Worm (Caenorhabditis elegans) whole organism, L4 larva: ENCODE data around the gene ZK353.4.

ENCODE experiments used
- D1046.2 ChIP-seq: fragments of 200-800 bp; sonication (Bioruptor generic); IDR thresholded peaks from 2 replicates; pipeline ENCODE4 v1.3.6; 2022; ENCODE audit warnings: missing genetic modification characterization, missing compliant biosample characterization
- R02D3.7 ChIP-seq: fragments of 150-350 bp; sonication (generic microtip); optimal IDR thresholded peaks from 3 replicates; lab custom pipeline; 2014; ENCODE audit warnings: missing biosample characterization, missing genetic modification characterization
- ZK337.2 ChIP-seq: fragments of 200-800 bp; sonication (Bioruptor generic); IDR thresholded peaks from 2 replicates; pipeline ENCODE4 v1.3.6; 2022; ENCODE audit warnings: missing genetic modification reagents, missing genetic modification characterization, missing compliant biosample characterization
- aha-1 ChIP-seq: fragments of 150-350 bp; peaks from one replicate; lab custom pipeline; 2014; ENCODE audit warnings: missing biosample characterization, missing genetic modification characterization
- aly-2 ChIP-seq: sonication (generic microtip); optimal IDR thresholded peaks from 2 replicates; lab custom pipeline; 2018; ENCODE audit warnings: missing biosample characterization, missing genetic modification characterization
- attf-4 ChIP-seq: sonication (generic microtip); optimal IDR thresholded peaks from 3 replicates; lab custom pipeline; 2017; ENCODE audit warnings: missing biosample characterization, missing genetic modification characterization
- ctbp-1 ChIP-seq: fragments of 200-800 bp; sonication (Bioruptor generic); IDR thresholded peaks from 2 replicates; pipeline ENCODE4 v1.3.6; 2022; ENCODE audit warnings: missing genetic modification reagents, missing genetic modification characterization, missing compliant biosample characterization
- daf-12 ChIP-seq: fragments of 150-350 bp; optimal IDR thresholded peaks from 2 replicates; lab custom pipeline; 2014; ENCODE audit warnings: missing biosample characterization, missing genetic modification reagents, missing genetic modification characterization
- daf-16 ChIP-seq, 3 experiments: sonication (generic microtip); optimal IDR thresholded peaks; 2 replicates each; lab custom pipeline; 2016 to 2017; ENCODE audit warnings: missing genetic modification characterization in 3 of 3, missing genetic modification reagents in 3 of 3, mild to moderate bottlenecking in 2 of 3, missing compliant biosample characterization in 2 of 3, missing biosample characterization in 1 of 3, moderate library complexity in 1 of 3
- daf-8 ChIP-seq: fragments of 200-800 bp; sonication (Bioruptor generic); IDR thresholded peaks from 2 replicates; pipeline ENCODE4 v1.3.6; 2022; ENCODE audit warnings: missing genetic modification characterization, missing compliant biosample characterization
- dmd-6 ChIP-seq: fragments of 200-800 bp; sonication (Bioruptor generic); IDR thresholded peaks from 2 replicates; pipeline ENCODE4 v1.3.6; 2022; ENCODE audit warnings: missing genetic modification reagents, missing genetic modification characterization, missing compliant biosample characterization
- dmd-9 ChIP-seq: fragments of 200-800 bp; sonication (Bioruptor generic); IDR thresholded peaks from 2 replicates; pipeline ENCODE4 v1.3.6; 2022; ENCODE audit warnings: missing genetic modification reagents, missing genetic modification characterization, missing compliant biosample characterization
- fos-1 ChIP-seq: fragments of 150-350 bp; optimal IDR thresholded peaks from 2 replicates; lab custom pipeline; 2014; ENCODE audit warnings: missing biosample characterization, missing genetic modification characterization
- gei-8 ChIP-seq: fragments of 200-800 bp; sonication (Bioruptor generic); optimal IDR thresholded peaks from 2 replicates; lab custom pipeline; 2018; ENCODE audit warnings: mild to moderate bottlenecking, missing genetic modification characterization, missing compliant biosample characterization
- hmg-1.1 ChIP-seq: fragments of 200-800 bp; sonication (Bioruptor generic); IDR thresholded peaks from 2 replicates; pipeline ENCODE4 v1.3.6; 2022; ENCODE audit warnings: missing genetic modification reagents, missing genetic modification characterization, missing compliant biosample characterization
- lin-15B ChIP-seq: fragments of 150-350 bp; sonication (generic microtip); optimal IDR thresholded peaks from 3 replicates; lab custom pipeline; 2014; ENCODE audit warnings: missing biosample characterization, missing genetic modification characterization
- lin-29 ChIP-seq: fragments of 200-800 bp; sonication (Bioruptor generic); IDR thresholded peaks from 2 replicates; pipeline ENCODE4 v1.3.6; 2022; ENCODE audit warnings: missing genetic modification reagents, missing genetic modification characterization, missing compliant biosample characterization
- lsy-2 ChIP-seq, 2 experiments: fragments of 150-350 bp in 1 of 2; sonication (generic microtip) in 1 of 2; optimal IDR thresholded peaks; 2 replicates each; lab custom pipeline; 2014 to 2017; ENCODE audit warnings: missing biosample characterization in 2 of 2, missing genetic modification characterization in 2 of 2
- mes-2 ChIP-seq: sonication (generic microtip); optimal IDR thresholded peaks from 2 replicates; lab custom pipeline; 2016; ENCODE audit warnings: missing genotype, mild to moderate bottlenecking, missing genetic modification characterization, missing compliant biosample characterization; ENCODE audit not compliant: poor library complexity, severe bottlenecking
- mxl-2 ChIP-seq: fragments of 200-800 bp; sonication (Bioruptor generic); conservative IDR thresholded peaks from 2 replicates; pipeline ENCODE4 v1.3.6; 2022; ENCODE audit warnings: missing genetic modification reagents, missing genetic modification characterization, missing compliant biosample characterization
- mxl-3 ChIP-seq: fragments of 200-800 bp; sonication (Bioruptor generic); optimal IDR thresholded peaks from 2 replicates; lab custom pipeline; 2018; ENCODE audit warnings: mild to moderate bottlenecking, missing genetic modification characterization, missing compliant biosample characterization
- nhr-28 ChIP-seq: fragments of 150-350 bp; optimal IDR thresholded peaks from 2 replicates; lab custom pipeline; 2014; ENCODE audit warnings: missing biosample characterization, missing genetic modification characterization
- nhr-41 ChIP-seq: fragments of 200-800 bp; sonication (Bioruptor generic); IDR thresholded peaks from 2 replicates; pipeline ENCODE4 v1.3.6; 2022; ENCODE audit warnings: missing genetic modification reagents, missing genetic modification characterization, missing compliant biosample characterization
- nhr-48 ChIP-seq: sonication (generic microtip); optimal IDR thresholded peaks from 2 replicates; lab custom pipeline; 2016; ENCODE audit warnings: mild to moderate bottlenecking, missing genetic modification characterization, missing compliant biosample characterization
- nhr-6 ChIP-seq: fragments of 150-350 bp; optimal IDR thresholded peaks from 2 replicates; lab custom pipeline; 2014; ENCODE audit warnings: missing biosample characterization, missing genetic modification characterization
- nhr-76 ChIP-seq: fragments of 150-350 bp; optimal IDR thresholded peaks from 2 replicates; lab custom pipeline; 2014; ENCODE audit warnings: missing biosample characterization, missing genetic modification characterization
- nhr-77 ChIP-seq: fragments of 150-350 bp; optimal IDR thresholded peaks from 2 replicates; lab custom pipeline; 2014; ENCODE audit warnings: missing biosample characterization, missing genetic modification characterization
- pqm-1 ChIP-seq: sonication (generic microtip); optimal IDR thresholded peaks from 2 replicates; lab custom pipeline; 2017; ENCODE audit warnings: missing biosample characterization, missing genetic modification characterization
- saeg-2 ChIP-seq: fragments of 200-800 bp; sonication (Bioruptor generic); IDR thresholded peaks from 2 replicates; pipeline ENCODE4 v1.3.6; 2022; ENCODE audit warnings: missing genetic modification reagents, missing genetic modification characterization, missing compliant biosample characterization
- snpc-4 ChIP-seq: fragments of 150-350 bp; optimal IDR thresholded peaks from 2 replicates; lab custom pipeline; 2014; ENCODE audit warnings: missing biosample characterization, missing genetic modification characterization
- tag-97 ChIP-seq: fragments of 200-800 bp; sonication (Bioruptor generic); IDR thresholded peaks from 2 replicates; pipeline ENCODE4 v1.3.6; 2022; ENCODE audit warnings: missing genetic modification characterization, missing compliant biosample characterization
- unc-130 ChIP-seq: sonication (generic microtip); optimal IDR thresholded peaks from 2 replicates; lab custom pipeline; 2016; ENCODE audit warnings: missing genetic modification reagents, missing genetic modification characterization, missing compliant biosample characterization
- unc-39 ChIP-seq: sonication (generic microtip); optimal IDR thresholded peaks from 2 replicates; lab custom pipeline; 2017; ENCODE audit warnings: missing biosample characterization, missing genetic modification characterization
- unc-62 ChIP-seq, 3 experiments: fragments of 150-350 bp in 1 of 3; sonication (generic microtip); optimal IDR thresholded peaks in 2 of 3; peaks in 1 of 3; 1 replicate in 1 of 3; 2 replicates in 2 of 3; lab custom pipeline; 2014 to 2017; ENCODE audit warnings: missing biosample characterization in 3 of 3, missing genetic modification characterization in 3 of 3, missing genetic modification reagents in 3 of 3, missing genotype in 1 of 3
- vab-7 ChIP-seq: fragments of 200-800 bp; sonication (Bioruptor generic); IDR thresholded peaks from 2 replicates; pipeline ENCODE4 v1.3.6; 2022; ENCODE audit warnings: missing genetic modification reagents, missing genetic modification characterization, missing compliant biosample characterization
- zag-1 ChIP-seq: fragments of 150-350 bp; optimal IDR thresholded peaks from 2 replicates; lab custom pipeline; 2014; ENCODE audit warnings: missing biosample characterization, missing genetic modification characterization
- zfp-3 ChIP-seq: fragments of 200-800 bp; sonication (Bioruptor generic); conservative IDR thresholded peaks from 2 replicates; pipeline ENCODE4 v1.3.6; 2022; ENCODE audit warnings: missing genetic modification reagents, missing genetic modification characterization, missing compliant biosample characterization
- zip-11 ChIP-seq: fragments of 200-800 bp; sonication (Bioruptor generic); IDR thresholded peaks from 2 replicates; pipeline ENCODE4 v1.3.6; 2022; ENCODE audit warnings: missing genetic modification characterization, missing compliant biosample characterization
- zip-2 ChIP-seq: fragments of 150-350 bp; optimal IDR thresholded peaks from 2 replicates; lab custom pipeline; 2014; ENCODE audit warnings: missing biosample characterization, missing genetic modification characterization

The ZK353.4 gene

DNA sequence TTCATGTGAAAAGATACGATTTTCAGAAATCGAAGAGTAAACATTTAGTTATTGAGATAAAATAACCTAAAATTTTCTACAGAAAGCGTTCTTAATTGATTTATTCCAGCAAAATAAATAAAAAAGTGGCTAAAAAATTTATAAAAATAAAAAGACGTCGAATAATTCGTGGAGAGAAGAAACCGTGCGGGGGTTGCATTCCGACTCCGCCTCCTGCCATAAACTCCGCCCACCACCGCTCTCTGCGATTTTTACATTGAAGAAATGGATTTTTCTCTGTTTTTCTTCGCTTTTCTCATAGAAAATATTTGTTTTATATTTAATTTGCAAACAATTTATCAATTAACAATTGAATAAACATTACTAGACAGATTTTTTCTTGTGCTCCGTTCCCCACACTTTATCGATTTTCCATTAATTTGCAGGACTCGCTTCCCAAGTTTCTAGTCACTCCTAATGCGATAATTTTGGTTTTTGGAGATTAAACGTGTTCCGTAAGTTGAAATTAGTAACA is 16.1 kb upstream of the ZK353.4 start, which contains the start of the genes ubxn-4 and cyy-1:
Gene ubxn-4, minus strand, starts transcription at position 114 of the 514 bp plus-strand sequence.
Gene cyy-1, plus strand, starts transcription at position 426 of the 514 bp plus-strand sequence.
- TF ChIP-seq daf-12 (no peak), lsy-2 (tag; optimal IDR thresholded peaks at IDR 0.05; lab: Kevin White, UChicago) (peak in 1 of 2 experiments; percentile 25), mxl-3 (GFP tag; lab: Kevin White, UChicago) (no peak), dmd-9 (GFP tag; lab: Robert Waterston, UW) (no peak), zag-1 (no peak), unc-62 (GFP tag; optimal IDR thresholded peaks at IDR 0.05 in 1 of 2; lab: Kevin White, UChicago) (no peak), unc-62 (tag; optimal IDR thresholded peaks at IDR 0.05; lab: Kevin White, UChicago) (no peak), mes-2 (tag; lab: Kevin White, UChicago) (peak; percentile 49), R02D3.7 (tag; lab: Kevin White, UChicago) (no peak), aha-1 (tag; lab: Kevin White, UChicago) (peak; percentile 14), pqm-1 (tag; lab: Kevin White, UChicago) (no peak), zip-11 (GFP tag; lab: Robert Waterston, UW) (no peak), aly-2 (tag; lab: Kevin White, UChicago) (no peak), hmg-1.1 (GFP tag; lab: Robert Waterston, UW) (no peak), mxl-2 (GFP tag; lab: Robert Waterston, UW) (no peak), nhr-41 (GFP tag; lab: Robert Waterston, UW) (no peak), nhr-48 (tag; lab: Kevin White, UChicago) (no peak), daf-8 (GFP tag; lab: Robert Waterston, UW) (no peak), fos-1 (tag; lab: Kevin White, UChicago) (no peak), vab-7 (GFP tag; lab: Robert Waterston, UW) (no peak), unc-130 (GFP tag; lab: Kevin White, UChicago) (no peak), zfp-3 (no peak), nhr-28 (no peak), lin-29 (GFP tag; lab: Robert Waterston, UW) (no peak), gei-8 (GFP tag; lab: Kevin White, UChicago) (no peak), nhr-76 (no peak), lin-15B (tag; lab: Kevin White, UChicago) (no peak)
- TF ChIP-seq, all 104 proteins: peak for 3

DNA sequence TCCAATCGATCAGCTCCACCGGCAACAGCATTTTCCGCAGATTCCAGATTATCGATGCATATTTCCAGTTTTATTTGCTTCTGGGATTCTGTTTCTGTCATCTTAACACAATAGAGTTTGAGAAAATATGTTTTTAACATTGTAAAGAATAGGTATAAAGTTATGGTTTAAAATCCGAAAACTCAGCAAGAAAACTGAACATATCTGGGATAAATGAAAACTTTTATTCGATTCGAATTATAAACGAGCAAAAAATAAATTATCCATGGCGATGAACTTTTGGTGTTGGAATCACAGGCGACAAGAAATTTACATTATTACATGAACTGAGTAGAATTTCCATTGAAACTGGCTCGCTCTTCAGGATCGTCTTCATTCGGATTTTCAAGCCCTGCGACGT is 14.1 kb upstream of the ZK353.4 start, which contains the start of gene cutc-1:
Gene cutc-1, minus strand, starts transcription at position 101 of the 400 bp plus-strand sequence.
- TF ChIP-seq lin-29 (GFP tag; lab: Robert Waterston, UW) (no peak), snpc-4 (tag; lab: Kevin White, UChicago) (no peak), attf-4 (tag; lab: Kevin White, UChicago) (no peak), unc-39 (tag; lab: Kevin White, UChicago) (no peak), zip-2 (tag; lab: Kevin White, UChicago) (no peak), D1046.2 (GFP tag; lab: Robert Waterston, UW) (no peak), dmd-6 (no peak), aha-1 (tag; lab: Kevin White, UChicago) (no peak), nhr-77 (tag; lab: Kevin White, UChicago) (no peak), ZK337.2 (no peak), nhr-6 (tag; lab: Kevin White, UChicago) (no peak), daf-16 (GFP tag; optimal IDR thresholded peaks at IDR 0.05; lab: Kevin White, UChicago) (no peak), daf-16 (tag; optimal IDR thresholded peaks at IDR 0.05; lab: Kevin White, UChicago) (no peak), tag-97 (GFP tag; lab: Robert Waterston, UW) (no peak), ctbp-1 (GFP tag; lab: Robert Waterston, UW) (no peak), unc-130 (GFP tag; lab: Kevin White, UChicago) (no peak), gei-8 (GFP tag; lab: Kevin White, UChicago) (no peak), saeg-2 (GFP tag; lab: Robert Waterston, UW) (no peak)
